Worm (Caenorhabditis elegans): ENCODE data around the gene ift-139.

- no peak for TF ChIP-seq lin-15B (tag; optimal IDR thresholded peaks at IDR 0.05)
- TF ChIP-seq sdz-12 (GFP tag; optimal IDR thresholded peaks at IDR 0.05): no peak
- no peak for TF ChIP-seq pha-4 (GFP tag; IDR thresholded peaks at IDR 0.05)
- no peak for TF ChIP-seq pha-4 (tag; optimal IDR thresholded peaks at IDR 0.05)
- TF ChIP-seq daf-19 (GFP tag; conservative IDR thresholded peaks at IDR 0.05): no peak
- TF ChIP-seq F10B5.3 (tag; optimal IDR thresholded peaks at IDR 0.05): no peak
- no peak for TF ChIP-seq lin-13 (GFP tag; optimal IDR thresholded peaks at IDR 0.05)
- TF ChIP-seq unc-39 (tag; optimal IDR thresholded peaks at IDR 0.05): no peak
- TF ChIP-seq nhr-237 (tag; optimal IDR thresholded peaks at IDR 0.05): no peak
- no peak for TF ChIP-seq Y5F2A.4 (GFP tag; optimal IDR thresholded peaks at IDR 0.05)
- no peak for TF ChIP-seq ama-1 (optimal IDR thresholded peaks at IDR 0.05)
- TF ChIP-seq ceh-20 (GFP tag; IDR thresholded peaks at IDR 0.05): no peak
- TF ChIP-seq mes-2 (tag; optimal IDR thresholded peaks at IDR 0.05; ENCODE audit: poor library complexity, severe bottlenecking): no peak
Observed at ce11 chrIII:6073673-6074331, 34.5 kb upstream of the ift-139 start.

All from whole organism, L4 larva.